Fruit fly (Drosophila melanogaster) whole organism, embryonic: Measurements from ENCODE around the gene Tom40.

Experiments used
- CG10565 ChIP-seq: fragments of 200-800 bp; sonication (Bioruptor generic); optimal IDR thresholded peaks from 3 replicates; lab custom pipeline; 2016; ENCODE audit warnings: missing biosample characterization, mild to moderate bottlenecking, missing genetic modification characterization
- Dfd ChIP-seq, 2 experiments: fragments of >200 bp; optimal IDR thresholded peaks; 2 replicates each; lab custom pipeline; 2017; ENCODE audit warnings: missing biosample characterization in 2 of 2, missing genetic modification characterization in 2 of 2
- Eip74EF ChIP-seq, 2 experiments: fragments of 200-800 bp in 1 of 2; fragments of >200 bp in 1 of 2; sonication (Bioruptor generic) in 1 of 2; optimal IDR thresholded peaks; 2 replicates each; lab custom pipeline; 2017 to 2019; ENCODE audit warnings: missing biosample characterization in 2 of 2, missing genetic modification characterization in 2 of 2, mild to moderate bottlenecking in 1 of 2, moderate library complexity in 1 of 2
- PHDP ChIP-seq: fragments of 200-800 bp; sonication (Bioruptor generic); optimal IDR thresholded peaks from 3 replicates; lab custom pipeline; 2018; ENCODE audit warnings: missing biosample characterization, mild to moderate bottlenecking, missing genetic modification characterization, moderate library complexity
- ken ChIP-seq: fragments of 200-800 bp; sonication (Bioruptor generic); IDR thresholded peaks from 3 replicates; pipeline ENCODE4 v1.3.6; 2022; ENCODE audit warnings: missing biosample characterization, missing genetic modification characterization

- TF ChIP-seq ken (GFP tag; lab: Robert Waterston, UW) (no peak), PHDP (tag; lab: Kevin White, UChicago) (no peak), Eip74EF (GFP tag; optimal IDR thresholded peaks at IDR 0.05; lab: Kevin White, UChicago) (no peak), Dfd (GFP tag; optimal IDR thresholded peaks at IDR 0.05; lab: Kevin White, UChicago) (no peak), CG10565 (GFP tag; lab: Kevin White, UChicago) (no peak)
These were observed 571 bp downstream of the Tom40 start for dm6 chrX:7737156-7737771.
